Worm (Caenorhabditis elegans) whole organism, L1 larva: ENCODE measurements around the gene fbxa-183.

ENCODE experiments used
- Y116A8C.19 ChIP-seq: sonication (generic microtip); optimal IDR thresholded peaks from 2 replicates; lab custom pipeline; 2016; ENCODE audit warnings: missing compliant biosample characterization, missing genetic modification characterization, borderline replicate concordance
- alr-1 ChIP-seq: fragments of 200-800 bp; sonication (Bioruptor generic); optimal IDR thresholded peaks from 2 replicates; lab custom pipeline; 2018; ENCODE audit warnings: borderline replicate concordance, mild to moderate bottlenecking, missing genetic modification characterization, missing compliant biosample characterization
- blmp-1 ChIP-seq: fragments of 150-350 bp; optimal IDR thresholded peaks from 2 replicates; lab custom pipeline; 2014; ENCODE audit warnings: missing biosample characterization, missing genetic modification characterization
- ceh-88 ChIP-seq: fragments of 200-800 bp; sonication (Bioruptor generic); IDR thresholded peaks from 2 replicates; pipeline ENCODE4 v1.3.6; 2022; ENCODE audit warnings: missing genetic modification characterization, missing compliant biosample characterization
- elt-2 ChIP-seq: sonication (generic microtip); optimal IDR thresholded peaks from 2 replicates; lab custom pipeline; 2016; ENCODE audit warnings: missing genetic modification characterization, mild to moderate bottlenecking, inconsistent platforms, missing compliant biosample characterization, missing genetic modification reagents
- fos-1 ChIP-seq: fragments of 150-350 bp; optimal IDR thresholded peaks from 2 replicates; lab custom pipeline; 2014; ENCODE audit warnings: missing biosample characterization, missing genetic modification characterization
- lir-3 ChIP-seq: sonication (generic microtip); optimal IDR thresholded peaks from 2 replicates; lab custom pipeline; 2016; ENCODE audit warnings: mild to moderate bottlenecking, missing genetic modification characterization, moderate library complexity, missing compliant biosample characterization; ENCODE audit not compliant: poor library complexity
- nhr-12 ChIP-seq: sonication (generic microtip); optimal IDR thresholded peaks from 2 replicates; lab custom pipeline; 2017; ENCODE audit warnings: missing biosample characterization, missing genetic modification characterization
- sox-4 ChIP-seq: sonication (generic microtip); optimal IDR thresholded peaks from 2 replicates; lab custom pipeline; 2016; ENCODE audit warnings: missing genetic modification characterization, missing compliant biosample characterization
- sptf-1 ChIP-seq: fragments of 150-350 bp; optimal IDR thresholded peaks from 2 replicates; lab custom pipeline; 2014; ENCODE audit warnings: missing biosample characterization, missing genetic modification characterization
- unc-130 ChIP-seq: fragments of 150-350 bp; optimal IDR thresholded peaks from 2 replicates; lab custom pipeline; 2017; ENCODE audit warnings: missing biosample characterization, missing genetic modification characterization, inconsistent platforms
- xbp-1 ChIP-seq: sonication (generic microtip); optimal IDR thresholded peaks from 2 replicates; lab custom pipeline; 2016; ENCODE audit warnings: missing genetic modification characterization, missing compliant biosample characterization

DNA sequence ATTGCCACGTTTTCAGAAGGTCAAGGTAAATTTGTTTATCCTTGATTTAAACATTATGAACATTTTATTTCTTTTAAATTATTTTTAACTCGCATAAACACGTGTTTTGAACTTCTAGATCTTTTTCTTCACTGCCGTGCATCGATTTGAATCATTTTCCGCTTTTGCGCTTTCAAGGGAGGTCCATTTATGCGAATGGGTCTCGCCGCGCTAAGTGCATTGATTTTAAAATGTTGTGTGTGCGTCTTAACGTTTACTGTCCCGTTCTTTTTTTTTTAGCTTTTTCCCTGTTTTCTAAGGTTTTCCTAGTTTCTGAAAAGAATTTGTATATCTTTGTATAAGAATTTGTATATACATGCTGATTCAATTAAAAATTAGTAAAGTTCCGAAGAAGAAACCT lies 42.9 kb upstream of the fbxa-183 start:
- no peak for TF ChIP-seq unc-130
- TF ChIP-seq blmp-1 (tag; lab: Kevin White, UChicago): no peak
- TF ChIP-seq elt-2 (tag; lab: Kevin White, UChicago): no peak
- no peak for TF ChIP-seq nhr-12 (tag; lab: Kevin White, UChicago)
- no peak for TF ChIP-seq sptf-1
- TF ChIP-seq alr-1: no peak
- no peak for TF ChIP-seq sox-4 (tag; lab: Kevin White, UChicago)
- no peak for TF ChIP-seq xbp-1 (tag; lab: Kevin White, UChicago)
- no peak for TF ChIP-seq lir-3 (tag; lab: Kevin White, UChicago)
- no peak for TF ChIP-seq ceh-88
- TF ChIP-seq Y116A8C.19: no peak
- TF ChIP-seq fos-1 (tag; lab: Kevin White, UChicago): no peak
